Fruit fly (Drosophila melanogaster) whole organism, larva: ENCODE results near the gene ssp3.
A peak's percentile ranks its signal among the peaks of the same experiment; 100 is the strongest.

Experiments
- noc ChIP-seq: fragments of 200-800 bp; sonication (Bioruptor generic); optimal IDR thresholded peaks from 3 replicates; lab custom pipeline; 2019; ENCODE audit warnings: missing biosample characterization, mild to moderate bottlenecking, missing genetic modification characterization, moderate library complexity

The ssp3 gene

dm6 chr2L:18943797-18944174, at the start of gene ssp3:
ssp3 (minus strand) TSS chr2L:18943960.
- no peak for TF ChIP-seq noc (tag; lab: Kevin White, UChicago)

dm6 chr2L:18992196-18992595, 48.4 kb upstream of the ssp3 start, which contains the start of gene CG46465:
CG46465 (plus strand) TSS chr2L:18992496.
- no peak for TF ChIP-seq noc (tag; lab: Kevin White, UChicago)

- TF ChIP-seq noc (tag; lab: Kevin White, UChicago) = no peak
These were observed 47.0 kb upstream of the ssp3 start, which contains the start of gene CG15169 for dm6 chr2L:18990720-18991119. CG15169 (plus strand) TSS chr2L:18991020.

- TF ChIP-seq noc (tag; lab: Kevin White, UChicago) = no peak
These were observed 46.4 kb upstream of the ssp3 start, which contains the start of gene CG15170 for dm6 chr2L:18990133-18990532. CG15170 (minus strand) TSS chr2L:18990233.

- TF ChIP-seq noc (tag; lab: Kevin White, UChicago) = peak; percentile 60
These were observed 43.5 kb upstream of the ssp3 start, which contains the start of the genes Swip-1 and EMC5 for dm6 chr2L:18987078-18987895. Swip-1 (minus strand) TSS chr2L:18987280. EMC5 (plus strand) TSS chr2L:18987707.

dm6 chr2L:18986125-18986498, 42.4 kb upstream of the ssp3 start:
- no peak for TF ChIP-seq noc (tag; lab: Kevin White, UChicago)

- TF ChIP-seq noc (tag; lab: Kevin White, UChicago) = peak; percentile 83
These were observed 41.7 kb upstream of the ssp3 start for dm6 chr2L:18985201-18986124.

- TF ChIP-seq noc (tag; lab: Kevin White, UChicago) = no peak
These were observed 40.4 kb upstream of the ssp3 start for dm6 chr2L:18984158-18984557.

- no peak for TF ChIP-seq noc (tag; lab: Kevin White, UChicago)
These were observed 39.3 kb upstream of the ssp3 start for dm6 chr2L:18982826-18983758.

dm6 chr2L:18981947-18982579, 38.3 kb upstream of the ssp3 start:
- TF ChIP-seq noc (tag; lab: Kevin White, UChicago) = no peak

dm6 chr2L:18981484-18981883, 37.7 kb upstream of the ssp3 start:
- no peak for TF ChIP-seq noc (tag; lab: Kevin White, UChicago)

- no peak for TF ChIP-seq noc (tag; lab: Kevin White, UChicago)
These were observed 37.2 kb upstream of the ssp3 start for dm6 chr2L:18980982-18981381.

dm6 chr2L:18979407-18979806, 35.6 kb upstream of the ssp3 start:
- TF ChIP-seq noc (tag; lab: Kevin White, UChicago) = no peak

- no peak for TF ChIP-seq noc (tag; lab: Kevin White, UChicago)
These were observed 35.2 kb upstream of the ssp3 start for dm6 chr2L:18978923-18979322.
